Worm (Caenorhabditis elegans) whole organism, midembryonic: Measurements from ENCODE around the gene F44G4.3.

Experiments
- T22C8.4 ChIP-seq: fragments of 200-800 bp; sonication (Bioruptor generic); IDR thresholded peaks from 2 replicates; pipeline ENCODE4 v1.3.6; 2022; ENCODE audit warnings: missing genetic modification characterization, missing compliant biosample characterization
- cog-1 ChIP-seq: sonication (generic microtip); optimal IDR thresholded peaks from 2 replicates; lab custom pipeline; 2016; ENCODE audit warnings: missing genetic modification characterization, missing compliant biosample characterization
- flt-1 ChIP-seq: fragments of 200-800 bp; sonication (Bioruptor generic); IDR thresholded peaks from 2 replicates; pipeline ENCODE4 v1.3.6; 2022; ENCODE audit warnings: missing genetic modification characterization, missing compliant biosample characterization
- klf-2 ChIP-seq: fragments of 200-800 bp; sonication (Bioruptor generic); conservative IDR thresholded peaks from 2 replicates; pipeline ENCODE4 v1.3.6; 2022; ENCODE audit warnings: missing genetic modification reagents, missing genetic modification characterization, missing compliant biosample characterization
- med-1 ChIP-seq: sonication (generic microtip); optimal IDR thresholded peaks from 2 replicates; lab custom pipeline; 2017; ENCODE audit warnings: missing genetic modification characterization, mild to moderate bottlenecking, missing compliant biosample characterization, antibody characterized with exemption, missing genetic modification reagents; ENCODE audit not compliant: insufficient read depth
- ref-1 ChIP-seq: fragments of 200-800 bp; sonication (Bioruptor generic); conservative IDR thresholded peaks from 2 replicates; pipeline ENCODE4 v1.3.6; 2022; ENCODE audit warnings: missing genetic modification reagents, missing genetic modification characterization, missing compliant biosample characterization
- tab-1 ChIP-seq: fragments of 200-800 bp; sonication (Bioruptor generic); IDR thresholded peaks from 2 replicates; pipeline ENCODE4 v1.3.6; 2022; ENCODE audit warnings: missing genetic modification characterization, missing compliant biosample characterization
- ztf-23 ChIP-seq: fragments of 200-800 bp; sonication (Bioruptor generic); IDR thresholded peaks from 2 replicates; pipeline ENCODE4 v1.3.6; 2022; ENCODE audit warnings: missing genetic modification reagents, missing genetic modification characterization, missing compliant biosample characterization
- ztf-29 ChIP-seq: fragments of 200-800 bp; sonication (Bioruptor generic); IDR thresholded peaks from 2 replicates; pipeline ENCODE4 v1.3.6; 2022; ENCODE audit warnings: missing genetic modification reagents, missing genetic modification characterization, missing compliant biosample characterization

DNA sequence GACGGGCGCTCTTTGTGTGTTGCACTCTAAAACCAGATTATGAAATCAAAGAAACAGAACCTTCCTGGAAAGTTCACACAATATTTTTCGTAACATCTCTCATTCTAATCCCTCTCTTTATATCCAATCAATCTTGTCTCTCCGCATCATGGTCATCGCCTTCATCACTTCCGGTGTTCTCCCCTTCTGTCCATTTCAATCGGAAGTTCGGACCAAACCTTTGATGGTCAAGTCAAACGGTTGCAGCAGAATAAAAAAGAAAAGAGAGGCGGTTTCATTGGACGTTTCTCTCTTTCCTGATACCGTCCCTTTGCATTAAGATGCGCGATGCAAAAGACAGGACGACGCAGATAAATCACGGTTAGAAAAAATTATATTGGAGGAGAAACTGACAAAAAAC, 35.6 kb upstream of the F44G4.3 start:
- TF ChIP-seq ztf-23 (GFP tag; lab: Robert Waterston, UW), result no peak
- no peak for TF ChIP-seq tab-1 (GFP tag; lab: Robert Waterston, UW)
- TF ChIP-seq T22C8.4 (GFP tag; lab: Robert Waterston, UW), result no peak
- TF ChIP-seq flt-1 (GFP tag; lab: Robert Waterston, UW), result no peak
- TF ChIP-seq ztf-29 (GFP tag; lab: Robert Waterston, UW), result no peak
- TF ChIP-seq ref-1 (GFP tag; lab: Robert Waterston, UW), result no peak
- no peak for TF ChIP-seq klf-2 (GFP tag; lab: Robert Waterston, UW)
- TF ChIP-seq cog-1 (tag; lab: Kevin White, UChicago), result no peak
- TF ChIP-seq med-1 (GFP tag; lab: Kevin White, UChicago), result no peak
